Fruit fly (Drosophila melanogaster): ENCODE data around the gene CG31278.

DNA sequence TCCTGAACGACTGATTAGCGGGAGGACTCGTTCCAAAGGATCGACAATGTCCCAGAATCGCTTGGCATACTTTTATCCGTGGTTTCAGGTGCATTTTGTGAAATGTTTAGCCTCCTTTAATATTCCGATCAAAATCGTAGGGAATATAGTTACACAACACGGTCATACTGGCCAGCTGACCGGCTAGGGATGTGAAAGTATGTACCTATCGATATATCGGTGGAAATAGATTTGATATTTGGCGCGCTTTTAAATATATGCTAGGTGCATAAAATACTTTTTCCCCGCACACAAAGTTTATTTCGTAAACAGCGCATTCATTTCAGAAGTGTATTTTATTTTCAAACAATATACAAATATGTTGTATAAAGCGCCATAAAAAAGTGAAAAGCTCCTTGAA, at the start of gene CG31278:
- TF ChIP-seq ttk (optimal IDR thresholded peaks at IDR 0.05) (no peak), Sin3A (optimal IDR thresholded peaks at IDR 0.05) (no peak), insv (optimal IDR thresholded peaks at IDR 0.05) (no peak), psq (optimal IDR thresholded peaks at IDR 0.05) (no peak), h (optimal IDR thresholded peaks at IDR 0.05) (no peak), Myc (optimal IDR thresholded peaks at IDR 0.05) (no peak)

Data from Kc167 (cell line).